1 fruit fly cellular context compared by ENCODE assay signal in the genomic region with DNA sequence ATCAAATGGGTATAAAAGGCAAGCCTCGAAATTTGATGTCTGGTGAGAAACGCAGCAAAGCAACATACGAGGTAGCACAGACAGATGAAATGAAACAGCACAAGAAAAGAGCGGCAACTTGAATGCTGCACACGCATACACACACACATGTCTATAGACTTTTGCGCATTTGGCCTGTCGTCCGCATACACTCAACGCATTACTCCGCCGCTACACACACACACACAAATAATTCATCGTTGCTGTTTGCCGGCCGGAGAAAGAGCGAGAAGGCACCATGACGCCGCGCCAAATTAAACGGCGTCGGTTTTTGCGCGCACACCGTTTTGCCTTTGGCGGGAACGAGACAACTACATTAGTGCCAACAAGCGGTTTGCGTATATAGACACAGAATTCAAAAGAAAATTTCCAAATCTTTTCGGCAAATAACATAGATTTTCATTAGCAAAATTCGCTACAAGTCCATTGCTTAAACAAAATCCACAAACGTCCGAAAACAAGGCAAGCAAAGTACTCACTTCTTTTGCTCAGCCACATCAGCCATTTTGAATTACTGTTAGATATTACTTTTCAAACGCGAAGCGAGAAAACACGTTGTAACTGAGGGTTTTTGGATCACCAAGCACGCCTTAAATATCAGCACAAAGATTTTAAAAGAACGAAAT.
TF ChIP-seq lines count a peak whose summit lies in the region.

No protein-coding gene starts in this region.

TF ChIP-seq in whole organism, embryonic, 481 proteins besides CTCF, POLR2A, EP300 and RAD21 (continued from another document):
- TF ChIP-seq Lim3 (GFP tag; IDR thresholded peaks at IDR 0.05; lab: Robert Waterston, UW) (no peak), E2f2 (GFP tag; IDR thresholded peaks at IDR 0.05; lab: Robert Waterston, UW) (peak; percentile 60), nau (GFP tag; optimal IDR thresholded peaks at IDR 0.05; lab: Kevin White, UChicago) (peak; percentile 33), Awh (GFP tag; IDR thresholded peaks at IDR 0.05; lab: Robert Waterston, UW) (no peak), ab (GFP tag; optimal IDR thresholded peaks at IDR 0.05; lab: Kevin White, UChicago) (no peak), otp (GFP tag; IDR thresholded peaks at IDR 0.05; lab: Robert Waterston, UW) (0 out of 3 replicates have a peak, but pooled peaks have one; percentile 34), dati (GFP tag; IDR thresholded peaks at IDR 0.05; lab: Robert Waterston, UW) (no peak), odd (GFP tag; optimal IDR thresholded peaks at IDR 0.05; lab: Kevin White, UChicago) (no peak), maf-S (GFP tag; optimal IDR thresholded peaks at IDR 0.05; lab: Kevin White, UChicago) (no peak), CG10321 (GFP tag; IDR thresholded peaks at IDR 0.05; lab: Robert Waterston, UW) (peak; percentile 97), en (GFP tag; optimal IDR thresholded peaks at IDR 0.05; lab: Kevin White, UChicago) (no peak), Ada2b (GFP tag; IDR thresholded peaks at IDR 0.05; lab: Robert Waterston, UW) (no peak), prd (optimal IDR thresholded peaks at IDR 0.05; lab: Kevin White, UChicago) (no peak), prd (GFP tag; IDR thresholded peaks at IDR 0.05; lab: Robert Waterston, UW) (0 out of 3 replicates have a peak, but pooled peaks have one; percentile 13)
